Worm (Caenorhabditis elegans) whole organism, L4/young adult: ENCODE measurements around the gene C18A3.3.

ENCODE experiments used
- W03F9.2 ChIP-seq: fragments of 150-350 bp; optimal IDR thresholded peaks from 2 replicates; lab custom pipeline; 2014; ENCODE audit warnings: missing biosample characterization, missing genetic modification characterization
- dao-5 ChIP-seq: sonication (generic microtip); optimal IDR thresholded peaks from 2 replicates; lab custom pipeline; 2016; ENCODE audit warnings: missing genotype, missing genetic modification characterization, moderate library complexity, missing compliant biosample characterization
- him-1 ChIP-seq: sonication (generic microtip); optimal IDR thresholded peaks from 2 replicates; lab custom pipeline; 2016; ENCODE audit warnings: missing genotype, missing genetic modification reagents, missing genetic modification characterization, missing compliant biosample characterization

DNA sequence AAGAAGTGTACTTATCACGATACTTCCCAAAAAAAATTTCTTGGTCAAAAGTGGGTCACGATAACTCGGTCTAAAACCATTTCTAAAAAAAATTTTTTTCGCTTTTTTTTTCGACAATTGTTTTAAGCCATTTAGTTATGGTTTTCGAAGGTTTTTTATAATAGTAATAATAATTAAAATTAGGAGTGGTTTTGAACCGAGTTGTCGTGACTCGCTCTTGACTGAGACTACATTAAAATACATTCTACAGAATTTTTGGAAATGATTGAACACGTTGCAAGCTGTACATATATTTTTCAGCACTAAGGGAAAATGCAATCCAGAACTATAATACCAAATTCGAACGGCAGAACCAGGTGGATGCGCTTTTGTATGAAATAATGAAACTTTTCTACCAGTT is 38.1 kb downstream of the C18A3.3 start, which contains the start of gene F10C1.8:
- no peak for TF ChIP-seq W03F9.2
- TF ChIP-seq dao-5 (tag; lab: Kevin White, UChicago), result no peak
- TF ChIP-seq him-1 (tag; lab: Kevin White, UChicago), result no peak
